Fruit fly (Drosophila melanogaster): ENCODE measurements around the gene fwe.

dm6 chr3L:15856035-15856434, 39.8 kb upstream of the fwe start:
- TF ChIP-seq psq (optimal IDR thresholded peaks at IDR 0.05) (no peak), ttk (optimal IDR thresholded peaks at IDR 0.05) (no peak), insv (optimal IDR thresholded peaks at IDR 0.05) (no peak), h (optimal IDR thresholded peaks at IDR 0.05) (no peak)
